Fruit fly (Drosophila melanogaster) whole organism, embryonic: ENCODE measurements around the gene CG5381.
A peak's percentile ranks its signal among the peaks of the same experiment; 100 is the strongest.

ENCODE experiments used
- Bgb ChIP-seq: fragments of 200-800 bp; sonication (Bioruptor generic); IDR thresholded peaks from 2 replicates; pipeline ENCODE4 v1.3.6; 2022; ENCODE audit warnings: missing biosample characterization, missing genetic modification characterization; ENCODE audit not compliant: partially characterized antibody
- CG10462 ChIP-seq: fragments of 200-800 bp; sonication (Bioruptor generic); optimal IDR thresholded peaks from 2 replicates; lab custom pipeline; 2016; ENCODE audit warnings: missing biosample characterization, missing genetic modification characterization
- CG11504 ChIP-seq: fragments of 200-800 bp; sonication (Bioruptor generic); optimal IDR thresholded peaks from 3 replicates; lab custom pipeline; 2019; ENCODE audit warnings: missing biosample characterization, mild to moderate bottlenecking, missing genetic modification characterization, moderate library complexity
- CG1233 ChIP-seq: fragments of 200-800 bp; sonication (Bioruptor generic); optimal IDR thresholded peaks from 4 replicates; lab custom pipeline; 2018; ENCODE audit warnings: missing biosample characterization, mild to moderate bottlenecking, missing genetic modification characterization
- CG12391 ChIP-seq: fragments of 200-800 bp; sonication (Bioruptor generic); optimal IDR thresholded peaks from 3 replicates; lab custom pipeline; 2018; ENCODE audit warnings: missing biosample characterization, mild to moderate bottlenecking, missing genetic modification characterization, moderate library complexity
- CG12659 ChIP-seq: fragments of 200-800 bp; sonication (Bioruptor generic); optimal IDR thresholded peaks from 3 replicates; lab custom pipeline; 2017; ENCODE audit warnings: mild to moderate bottlenecking, missing biosample characterization, missing genetic modification reagents, missing genetic modification characterization
- CG2120 ChIP-seq: fragments of 200-800 bp; sonication (Bioruptor generic); optimal IDR thresholded peaks from 3 replicates; lab custom pipeline; 2016; ENCODE audit warnings: missing biosample characterization, missing genetic modification characterization
- CG2202 ChIP-seq: fragments of 200-800 bp; sonication (Bioruptor generic); optimal IDR thresholded peaks from 2 replicates; lab custom pipeline; 2018; ENCODE audit warnings: missing biosample characterization, mild to moderate bottlenecking, missing genetic modification characterization
- CG2712 ChIP-seq: fragments of 200-800 bp; optimal IDR thresholded peaks from 3 replicates; lab custom pipeline; 2019; ENCODE audit warnings: missing biosample characterization, mild to moderate bottlenecking, missing genetic modification characterization, moderate library complexity
- CG30403 ChIP-seq: fragments of 200-800 bp; sonication (Bioruptor generic); optimal IDR thresholded peaks from 3 replicates; lab custom pipeline; 2016; ENCODE audit warnings: missing biosample characterization, missing genetic modification characterization
- CG34224 ChIP-seq: fragments of 200-800 bp; sonication (Bioruptor generic); IDR thresholded peaks from 3 replicates; pipeline ENCODE4 v1.3.6; 2022; ENCODE audit warnings: missing biosample characterization, missing genetic modification characterization; ENCODE audit not compliant: partially characterized antibody
- CG4617 ChIP-seq: fragments of 200-800 bp; sonication (Bioruptor generic); optimal IDR thresholded peaks from 3 replicates; lab custom pipeline; 2016; ENCODE audit warnings: missing biosample characterization, missing genetic modification characterization, borderline replicate concordance
- CG6689 ChIP-seq: fragments of 200-800 bp; sonication (Bioruptor generic); IDR thresholded peaks from 2 replicates; pipeline ENCODE4 v1.3.6; 2022; ENCODE audit warnings: missing biosample characterization, missing genetic modification characterization
- CG7745 ChIP-seq: fragments of 200-800 bp; sonication (Bioruptor generic); optimal IDR thresholded peaks from 2 replicates; lab custom pipeline; 2018; ENCODE audit warnings: missing biosample characterization, mild to moderate bottlenecking, missing genetic modification characterization, moderate library complexity
- CG7786 ChIP-seq: fragments of 200-800 bp; sonication (Bioruptor generic); optimal IDR thresholded peaks from 2 replicates; lab custom pipeline; 2016; ENCODE audit warnings: missing biosample characterization, missing genetic modification characterization
- CG7928 ChIP-seq: fragments of 200-800 bp; sonication (Bioruptor generic); optimal IDR thresholded peaks from 2 replicates; lab custom pipeline; 2017; ENCODE audit warnings: missing biosample characterization, mild to moderate bottlenecking, missing genetic modification characterization
- CG7963 ChIP-seq: fragments of 200-800 bp; sonication (Bioruptor generic); IDR thresholded peaks from 3 replicates; pipeline ENCODE4 v1.3.6; 2022; ENCODE audit warnings: missing biosample characterization, missing genetic modification characterization; ENCODE audit not compliant: partially characterized antibody
- D19A ChIP-seq: fragments of 200-800 bp; optimal IDR thresholded peaks from 3 replicates; lab custom pipeline; 2019; ENCODE audit warnings: missing biosample characterization, mild to moderate bottlenecking, missing genetic modification characterization, moderate library complexity
- D19B ChIP-seq: fragments of 200-800 bp; sonication (Bioruptor generic); optimal IDR thresholded peaks from 2 replicates; lab custom pipeline; 2017; ENCODE audit warnings: missing biosample characterization, mild to moderate bottlenecking, missing genetic modification characterization
- HLH3B ChIP-seq: fragments of 200-800 bp; sonication (Bioruptor generic); IDR thresholded peaks from 2 replicates; pipeline ENCODE4 v1.3.6; 2022; ENCODE audit warnings: missing biosample characterization, missing genetic modification characterization
- Hr39 ChIP-seq: fragments of >200 bp; optimal IDR thresholded peaks from 2 replicates; lab custom pipeline; 2017
- MTF-1 ChIP-seq: fragments of 200-800 bp; sonication (Bioruptor generic); optimal IDR thresholded peaks from 2 replicates; lab custom pipeline; 2018; ENCODE audit warnings: missing biosample characterization, mild to moderate bottlenecking, missing genetic modification characterization, borderline replicate concordance
- Max ChIP-seq: fragments of 200-800 bp; sonication (Bioruptor generic); optimal IDR thresholded peaks from 2 replicates; lab custom pipeline; 2016; ENCODE audit warnings: missing biosample characterization, mild to moderate bottlenecking, missing genetic modification characterization
- Meics ChIP-seq: fragments of 200-800 bp; sonication (Bioruptor generic); optimal IDR thresholded peaks from 2 replicates; lab custom pipeline; 2017; ENCODE audit warnings: missing biosample characterization, mild to moderate bottlenecking, missing genetic modification characterization
- Myb ChIP-seq: fragments of 200-800 bp; sonication (Bioruptor generic); optimal IDR thresholded peaks from 2 replicates; lab custom pipeline; 2016; ENCODE audit warnings: missing biosample characterization, missing genetic modification characterization
- NC2β ChIP-seq: fragments of 200-800 bp; sonication (Bioruptor generic); optimal IDR thresholded peaks from 2 replicates; lab custom pipeline; 2016; ENCODE audit warnings: missing biosample characterization, missing genetic modification characterization
- Nf-YA ChIP-seq: fragments of 200-800 bp; sonication (Bioruptor generic); IDR thresholded peaks from 2 replicates; pipeline ENCODE4 v1.3.6; 2022; ENCODE audit warnings: missing biosample characterization, missing genetic modification characterization
- Nf-YB ChIP-seq: fragments of 200-800 bp; sonication (Bioruptor generic); optimal IDR thresholded peaks from 3 replicates; lab custom pipeline; 2019; ENCODE audit warnings: missing biosample characterization, mild to moderate bottlenecking, missing genetic modification characterization, moderate library complexity
- Oli ChIP-seq: fragments of 200-800 bp; sonication (Bioruptor generic); optimal IDR thresholded peaks from 2 replicates; lab custom pipeline; 2018; ENCODE audit warnings: missing biosample characterization, mild to moderate bottlenecking, missing genetic modification characterization, moderate library complexity
- Opbp ChIP-seq: fragments of 200-800 bp; sonication (Bioruptor generic); IDR thresholded peaks from 3 replicates; pipeline ENCODE4 v1.3.6; 2022; ENCODE audit warnings: missing biosample characterization, missing genetic modification characterization; ENCODE audit not compliant: partially characterized antibody
- PHDP ChIP-seq: fragments of 200-800 bp; sonication (Bioruptor generic); optimal IDR thresholded peaks from 3 replicates; lab custom pipeline; 2018; ENCODE audit warnings: missing biosample characterization, mild to moderate bottlenecking, missing genetic modification characterization, moderate library complexity
- Ravus ChIP-seq: fragments of 200-800 bp; sonication (Bioruptor generic); IDR thresholded peaks from 2 replicates; pipeline ENCODE4 v1.3.6; 2022; ENCODE audit warnings: missing biosample characterization, missing genetic modification characterization
- Xbp1 ChIP-seq: fragments of 200-800 bp; sonication (Bioruptor generic); optimal IDR thresholded peaks from 3 replicates; lab custom pipeline; 2016; ENCODE audit warnings: missing biosample characterization, mild to moderate bottlenecking, missing genetic modification characterization
- bowl ChIP-seq: fragments of 200-800 bp; sonication (Bioruptor generic); IDR thresholded peaks from 2 replicates; pipeline ENCODE4 v1.3.6; 2022; ENCODE audit warnings: missing biosample characterization, missing genetic modification characterization
- dmrt11E ChIP-seq: fragments of 200-800 bp; sonication (Bioruptor generic); optimal IDR thresholded peaks from 3 replicates; lab custom pipeline; 2018; ENCODE audit warnings: missing biosample characterization, mild to moderate bottlenecking, missing genetic modification characterization, moderate library complexity
- dmrt99B ChIP-seq: fragments of 200-800 bp; sonication (Bioruptor generic); optimal IDR thresholded peaks from 2 replicates; lab custom pipeline; 2018; ENCODE audit warnings: missing biosample characterization, mild to moderate bottlenecking, missing genetic modification characterization, moderate library complexity
- dysf ChIP-seq: fragments of 200-800 bp; sonication (Bioruptor generic); IDR thresholded peaks from 3 replicates; pipeline ENCODE4 v1.3.6; 2022; ENCODE audit warnings: missing biosample characterization, missing genetic modification characterization
- fd64A ChIP-seq: fragments of 200-800 bp; sonication (Bioruptor generic); optimal IDR thresholded peaks from 3 replicates; lab custom pipeline; 2018; ENCODE audit warnings: missing biosample characterization, mild to moderate bottlenecking, missing genetic modification characterization
- gfzf ChIP-seq: fragments of 200-800 bp; sonication (Bioruptor generic); optimal IDR thresholded peaks from 2 replicates; lab custom pipeline; 2016; ENCODE audit warnings: missing biosample characterization, mild to moderate bottlenecking, missing genetic modification characterization, moderate library complexity
- grau ChIP-seq: fragments of 200-800 bp; optimal IDR thresholded peaks from 3 replicates; lab custom pipeline; 2019; ENCODE audit warnings: missing biosample characterization, mild to moderate bottlenecking, missing genetic modification characterization, moderate library complexity
- knrl ChIP-seq: fragments of 200-800 bp; sonication (Bioruptor generic); IDR thresholded peaks from 3 replicates; pipeline ENCODE4 v1.3.6; 2022; ENCODE audit warnings: missing biosample characterization, missing genetic modification characterization; ENCODE audit not compliant: partially characterized antibody
- mirr ChIP-seq: fragments of 200-800 bp; sonication (Bioruptor generic); optimal IDR thresholded peaks from 3 replicates; lab custom pipeline; 2018; ENCODE audit warnings: missing biosample characterization, mild to moderate bottlenecking, missing genetic modification characterization
- nerfin-1 ChIP-seq: fragments of 200-800 bp; sonication (Bioruptor generic); optimal IDR thresholded peaks from 3 replicates; lab custom pipeline; 2019; ENCODE audit warnings: missing biosample characterization, mild to moderate bottlenecking, missing genetic modification characterization, moderate library complexity
- pum ChIP-seq: fragments of 200-800 bp; sonication (Bioruptor generic); optimal IDR thresholded peaks from 2 replicates; lab custom pipeline; 2016; ENCODE audit warnings: missing biosample characterization, missing genetic modification characterization
- rib ChIP-seq: fragments of 200-800 bp; sonication (Bioruptor generic); IDR thresholded peaks from 2 replicates; pipeline ENCODE4 v1.3.6; 2022; ENCODE audit warnings: missing biosample characterization, missing genetic modification characterization
- vfl ChIP-seq: fragments of 200-800 bp; sonication (Bioruptor generic); optimal IDR thresholded peaks from 2 replicates; lab custom pipeline; 2016; ENCODE audit warnings: missing biosample characterization, missing genetic modification characterization
- yki ChIP-seq: fragments of >200 bp; optimal IDR thresholded peaks from 3 replicates; lab custom pipeline; 2018
- zen ChIP-seq: fragments of 200-800 bp; sonication (Bioruptor generic); optimal IDR thresholded peaks from 3 replicates; lab custom pipeline; 2018; ENCODE audit warnings: missing biosample characterization, mild to moderate bottlenecking, missing genetic modification characterization, moderate library complexity
- zf30C ChIP-seq: fragments of 200-800 bp; sonication (Bioruptor generic); optimal IDR thresholded peaks from 3 replicates; lab custom pipeline; 2018; ENCODE audit warnings: missing biosample characterization, mild to moderate bottlenecking, missing genetic modification characterization

Gene CG5381

DNA sequence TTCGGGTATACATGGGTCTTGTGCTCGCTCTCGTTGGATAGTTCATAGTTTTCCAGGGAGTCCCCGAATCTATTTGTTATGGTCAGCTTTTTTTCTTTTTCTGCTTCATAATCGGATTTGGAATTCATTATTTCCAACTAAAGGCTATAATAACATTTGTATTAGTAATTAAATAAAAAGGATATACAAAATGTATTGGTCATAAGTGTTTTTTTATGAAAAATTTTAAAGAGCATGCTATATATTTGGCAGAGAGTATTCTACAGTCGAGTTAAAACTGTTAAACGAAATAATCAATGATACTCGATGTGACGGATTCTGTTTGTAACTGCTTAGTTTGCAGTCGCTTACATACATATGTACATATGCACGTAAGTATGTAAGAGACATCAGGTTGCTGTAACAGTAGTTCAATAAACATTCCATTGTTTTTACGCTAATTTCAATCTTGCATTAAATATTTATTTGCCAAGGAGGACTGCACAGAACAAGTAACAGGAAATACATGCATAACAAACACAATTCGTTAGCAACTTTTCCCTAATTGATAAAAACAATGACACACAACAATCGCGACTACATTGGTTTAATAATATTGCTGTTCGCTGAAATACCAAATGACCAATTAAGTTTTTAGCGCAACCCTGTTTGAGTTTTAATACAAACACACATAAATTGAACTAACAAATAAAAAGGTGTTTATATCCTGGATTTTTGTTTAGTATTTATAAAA is 23.7 kb downstream of the CG5381 start (continued):
- peak; percentile 37 for TF ChIP-seq Max (GFP tag; lab: Kevin White, UChicago)
- peak; percentile 34 for TF ChIP-seq dmrt99B (tag; lab: Kevin White, UChicago)
- no peak for TF ChIP-seq CG7963
- TF ChIP-seq CG11504 (tag; lab: Kevin White, UChicago): peak; percentile 31
- peak; percentile 23 for TF ChIP-seq CG12391 (tag; lab: Kevin White, UChicago)
- TF ChIP-seq dmrt11E (tag; lab: Kevin White, UChicago): peak; percentile 20
- peak; percentile 33 for TF ChIP-seq PHDP (tag; lab: Kevin White, UChicago)
- TF ChIP-seq Oli: peak; percentile 17
- TF ChIP-seq Meics (GFP tag; lab: Kevin White, UChicago): peak; percentile 3
- no peak for TF ChIP-seq MTF-1 (GFP tag; lab: Kevin White, UChicago)
- TF ChIP-seq bowl: no peak
- TF ChIP-seq CG2120 (GFP tag; lab: Kevin White, UChicago): peak; percentile 0
- TF ChIP-seq dysf (GFP tag; lab: Robert Waterston, UW): peak; percentile 49; the same call in 1 of the 3 replicates
- TF ChIP-seq CG2712 (tag; lab: Kevin White, UChicago): peak; percentile 28
- no peak for TF ChIP-seq CG34224 (GFP tag; lab: Robert Waterston, UW)
- no peak for TF ChIP-seq CG2202 (tag; lab: Kevin White, UChicago)
- TF ChIP-seq CG7745 (tag; lab: Kevin White, UChicago): no peak
- TF ChIP-seq pum (GFP tag; lab: Kevin White, UChicago): no peak
- no peak for TF ChIP-seq Nf-YA (GFP tag; lab: Robert Waterston, UW)
- no peak for TF ChIP-seq CG7928 (GFP tag; lab: Kevin White, UChicago)

DNA sequence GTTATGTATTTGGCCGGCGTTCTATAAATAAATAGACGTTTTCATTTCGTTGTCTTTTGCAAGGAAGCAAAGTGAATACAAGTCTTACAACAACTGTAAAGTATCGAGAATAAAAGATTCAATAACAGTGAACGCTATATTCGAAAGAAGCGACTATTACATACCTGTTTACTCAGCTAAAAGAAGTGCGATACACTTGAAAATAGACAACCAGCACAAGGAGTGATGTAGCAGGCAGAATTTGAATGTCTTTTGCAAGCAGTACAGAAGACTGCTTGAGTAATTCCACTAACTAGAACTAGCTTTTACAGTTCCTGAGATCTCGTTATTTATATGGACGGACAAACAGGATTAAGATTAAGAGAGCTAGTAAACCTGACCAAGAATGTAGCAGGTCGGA is 24.6 kb downstream of the CG5381 start:
- TF ChIP-seq knrl (GFP tag; lab: Robert Waterston, UW) (no peak), Bgb (GFP tag; lab: Robert Waterston, UW) (peak; percentile 73), zen (peak; percentile 38), mirr (no peak), CG4617 (peak; percentile 62), CG1233 (no peak), zf30C (GFP tag; lab: Kevin White, UChicago) (no peak), vfl (GFP tag; lab: Kevin White, UChicago) (no peak), CG12659 (peak; percentile 74), Opbp (GFP tag; lab: Robert Waterston, UW) (peak; percentile 90; the same call in 2 of the 3 replicates), HLH3B (GFP tag; lab: Robert Waterston, UW) (0 out of 2 replicates have a peak, but pooled peaks have one; percentile 15), CG7786 (GFP tag; lab: Kevin White, UChicago) (no peak), grau (tag; lab: Kevin White, UChicago) (peak; percentile 24), yki (lab: Kevin White, UChicago) (no peak), CG6689 (GFP tag; lab: Robert Waterston, UW) (no peak), Myb (GFP tag; lab: Kevin White, UChicago) (peak; percentile 62), Hr39 (lab: Kevin White, UChicago) (no peak), gfzf (peak; percentile 13), Xbp1 (peak; percentile 1), CG10462 (GFP tag; lab: Kevin White, UChicago) (peak; percentile 29), CG30403 (GFP tag; lab: Kevin White, UChicago) (no peak), Nf-YB (peak; percentile 35), D19A (tag; lab: Kevin White, UChicago) (peak; percentile 53), NC2β (GFP tag; lab: Kevin White, UChicago) (peak; percentile 23), Ravus (GFP tag; lab: Robert Waterston, UW) (no peak), rib (GFP tag; lab: Robert Waterston, UW) (no peak), D19B (peak; percentile 74), fd64A (GFP tag; lab: Kevin White, UChicago) (no peak), nerfin-1 (peak; percentile 31)
